Worm (Caenorhabditis elegans) whole organism, young adult: ENCODE measurements around the gene ced-9.

Experiments used
- F57A8.1 ChIP-seq: fragments of 200-800 bp; sonication (Bioruptor generic); optimal IDR thresholded peaks from 2 replicates; lab custom pipeline; 2018; ENCODE audit warnings: mild to moderate bottlenecking, missing genetic modification characterization, moderate library complexity, missing compliant biosample characterization
- pha-4 ChIP-seq: fragments of 150-350 bp; sonication (generic microtip); optimal IDR thresholded peaks from 2 replicates; lab custom pipeline; 2014; ENCODE audit warnings: missing biosample characterization, missing genetic modification reagents, missing genetic modification characterization
- sdz-38 ChIP-seq: sonication (generic microtip); optimal IDR thresholded peaks from 2 replicates; lab custom pipeline; 2016; ENCODE audit warnings: missing genotype, missing genetic modification characterization, missing compliant biosample characterization
- snpc-1.3 ChIP-seq: sonication (generic microtip); optimal IDR thresholded peaks from 2 replicates; lab custom pipeline; 2017; ENCODE audit warnings: missing genetic modification characterization, mild to moderate bottlenecking, missing compliant biosample characterization, antibody characterized with exemption, moderate library complexity, missing genotype, missing genetic modification reagents; ENCODE audit not compliant: insufficient read depth
- zfh-2 ChIP-seq: fragments of 200-800 bp; sonication (Bioruptor generic); conservative IDR thresholded peaks from 2 replicates; pipeline ENCODE4 v1.3.6; 2022; ENCODE audit warnings: missing genetic modification reagents, missing genetic modification characterization, missing compliant biosample characterization
- ztf-18 ChIP-seq: sonication (generic microtip); optimal IDR thresholded peaks from 2 replicates; lab custom pipeline; 2016; ENCODE audit warnings: missing genotype, mild to moderate bottlenecking, missing genetic modification characterization, missing compliant biosample characterization

- TF ChIP-seq ztf-18 (peak; percentile 98), zfh-2 (peak; percentile 84), snpc-1.3 (tag; lab: Kevin White, UChicago) (no peak), F57A8.1 (no peak), pha-4 (peak; percentile 66), sdz-38 (tag; lab: Kevin White, UChicago) (no peak)
Observed at ce11 chrIII:10333961-10334542, 920 bp upstream of the ced-9 start, which contains the start of the genes jmjd-4 and mev-1.
